Worm (Caenorhabditis elegans) whole organism, L2 larva: ENCODE results near the gene T24C12.4.
A peak's percentile ranks its signal among the peaks of the same experiment; 100 is the strongest.

Experiments
- C34F6.9 ChIP-seq: fragments of 150-350 bp; optimal IDR thresholded peaks from 2 replicates; lab custom pipeline; 2014; ENCODE audit warnings: missing biosample characterization, missing genetic modification characterization
- F13H6.1 ChIP-seq: sonication (generic microtip); optimal IDR thresholded peaks from 2 replicates; lab custom pipeline; 2016; ENCODE audit warnings: missing genetic modification characterization, missing compliant biosample characterization
- R02D3.7 ChIP-seq: fragments of 150-350 bp; optimal IDR thresholded peaks from 2 replicates; lab custom pipeline; 2014; ENCODE audit warnings: missing biosample characterization, missing genetic modification characterization
- ama-1 ChIP-seq: fragments of 150-350 bp; optimal IDR thresholded peaks from 2 replicates; lab custom pipeline; 2018; ENCODE audit warnings: inconsistent platforms
- blmp-1 ChIP-seq: sonication (generic microtip); optimal IDR thresholded peaks from 2 replicates; lab custom pipeline; 2017; ENCODE audit warnings: missing genetic modification characterization, mild to moderate bottlenecking, missing compliant biosample characterization, antibody characterized with exemption, moderate library complexity; ENCODE audit not compliant: insufficient read depth
- ceh-16 ChIP-seq: fragments of 150-350 bp; optimal IDR thresholded peaks from 2 replicates; lab custom pipeline; 2014; ENCODE audit warnings: missing biosample characterization, missing genetic modification characterization
- ceh-82 ChIP-seq: fragments of 150-350 bp; optimal IDR thresholded peaks from 2 replicates; lab custom pipeline; 2014; ENCODE audit warnings: missing biosample characterization, missing genetic modification characterization
- crh-2 ChIP-seq: sonication (generic microtip); optimal IDR thresholded peaks from 2 replicates; lab custom pipeline; 2017; ENCODE audit warnings: missing biosample characterization, missing genetic modification characterization
- fos-1 ChIP-seq: fragments of 150-350 bp; optimal IDR thresholded peaks from 2 replicates; lab custom pipeline; 2014; ENCODE audit warnings: missing biosample characterization, missing genetic modification characterization
- gmeb-1 ChIP-seq: fragments of 150-350 bp; optimal IDR thresholded peaks from 2 replicates; lab custom pipeline; 2014; ENCODE audit warnings: missing biosample characterization, missing genetic modification characterization
- lsy-2 ChIP-seq, 2 experiments: fragments of 150-350 bp in 1 of 2; sonication (generic microtip) in 1 of 2; optimal IDR thresholded peaks; 2 replicates each; lab custom pipeline; 2014 to 2017; ENCODE audit warnings: missing biosample characterization in 2 of 2, missing genetic modification characterization in 2 of 2
- mab-5 ChIP-seq: fragments of 150-350 bp; optimal IDR thresholded peaks from 2 replicates; lab custom pipeline; 2014; ENCODE audit warnings: missing biosample characterization, missing genetic modification characterization
- mbf-1 ChIP-seq: sonication (generic microtip); optimal IDR thresholded peaks from 2 replicates; lab custom pipeline; 2017; ENCODE audit warnings: missing biosample characterization, missing genetic modification characterization
- mdl-1 ChIP-seq, 2 experiments: fragments of 150-350 bp in 1 of 2; sonication (generic microtip) in 1 of 2; optimal IDR thresholded peaks; 2 replicates each; lab custom pipeline; 2017; ENCODE audit warnings: missing biosample characterization in 2 of 2, missing genetic modification characterization in 2 of 2
- nhr-10 ChIP-seq: sonication (generic microtip); optimal IDR thresholded peaks from 2 replicates; lab custom pipeline; 2017; ENCODE audit warnings: missing biosample characterization, missing genetic modification characterization
- nhr-11 ChIP-seq: fragments of 150-350 bp; optimal IDR thresholded peaks from 2 replicates; lab custom pipeline; 2014; ENCODE audit warnings: missing biosample characterization, missing genetic modification characterization
- nhr-12 ChIP-seq: fragments of 150-350 bp; optimal IDR thresholded peaks from 2 replicates; lab custom pipeline; 2014; ENCODE audit warnings: missing biosample characterization, missing genetic modification characterization
- nhr-129 ChIP-seq: fragments of 150-350 bp; optimal IDR thresholded peaks from 2 replicates; lab custom pipeline; 2014; ENCODE audit warnings: missing biosample characterization, missing genetic modification characterization
- nhr-23 ChIP-seq: fragments of 150-350 bp; optimal IDR thresholded peaks from 2 replicates; lab custom pipeline; 2014; ENCODE audit warnings: missing biosample characterization, missing genetic modification reagents, missing genetic modification characterization
- nhr-6 ChIP-seq: fragments of 150-350 bp; optimal IDR thresholded peaks from 2 replicates; lab custom pipeline; 2014; ENCODE audit warnings: missing biosample characterization, missing genetic modification characterization
- nhr-77 ChIP-seq: fragments of 150-350 bp; optimal IDR thresholded peaks from 2 replicates; lab custom pipeline; 2014; ENCODE audit warnings: missing biosample characterization, missing genetic modification characterization
- peb-1 ChIP-seq: fragments of 150-350 bp; optimal IDR thresholded peaks from 2 replicates; lab custom pipeline; 2014; ENCODE audit warnings: missing biosample characterization, missing genetic modification characterization
- sem-4 ChIP-seq: fragments of 150-350 bp; optimal IDR thresholded peaks from 2 replicates; lab custom pipeline; 2014; ENCODE audit warnings: missing biosample characterization, missing genetic modification reagents, missing genetic modification characterization
- skn-1 ChIP-seq: sonication (generic microtip); optimal IDR thresholded peaks from 2 replicates; lab custom pipeline; 2017; ENCODE audit warnings: missing biosample characterization, missing genetic modification characterization
- sma-9 ChIP-seq, 2 experiments: fragments of 150-350 bp in 1 of 2; sonication (generic microtip) in 1 of 2; optimal IDR thresholded peaks; 2 replicates each; lab custom pipeline; 2014 to 2016; ENCODE audit warnings: missing genetic modification characterization in 2 of 2, mild to moderate bottlenecking in 1 of 2, missing biosample characterization in 1 of 2, missing compliant biosample characterization in 1 of 2, missing genetic modification reagents in 1 of 2, moderate library complexity in 1 of 2
- unc-39 ChIP-seq: fragments of 150-350 bp; optimal IDR thresholded peaks from 2 replicates; lab custom pipeline; 2014; ENCODE audit warnings: missing biosample characterization, missing genetic modification characterization
- unc-55 ChIP-seq: fragments of 150-350 bp; sonication (generic microtip); optimal IDR thresholded peaks from 3 replicates; lab custom pipeline; 2014; ENCODE audit warnings: missing biosample characterization, missing genetic modification reagents, missing genetic modification characterization
- zag-1 ChIP-seq: fragments of 150-350 bp; optimal IDR thresholded peaks from 2 replicates; lab custom pipeline; 2014; ENCODE audit warnings: missing biosample characterization, missing genetic modification characterization
- ztf-1 ChIP-seq: fragments of 200-800 bp; sonication (Bioruptor generic); conservative IDR thresholded peaks from 2 replicates; pipeline ENCODE4 v1.3.6; 2022; ENCODE audit warnings: missing genetic modification characterization, missing compliant biosample characterization
- ztf-11 ChIP-seq: sonication (generic microtip); optimal IDR thresholded peaks from 2 replicates; lab custom pipeline; 2017; ENCODE audit warnings: missing biosample characterization, missing genetic modification characterization

The T24C12.4 gene

DNA sequence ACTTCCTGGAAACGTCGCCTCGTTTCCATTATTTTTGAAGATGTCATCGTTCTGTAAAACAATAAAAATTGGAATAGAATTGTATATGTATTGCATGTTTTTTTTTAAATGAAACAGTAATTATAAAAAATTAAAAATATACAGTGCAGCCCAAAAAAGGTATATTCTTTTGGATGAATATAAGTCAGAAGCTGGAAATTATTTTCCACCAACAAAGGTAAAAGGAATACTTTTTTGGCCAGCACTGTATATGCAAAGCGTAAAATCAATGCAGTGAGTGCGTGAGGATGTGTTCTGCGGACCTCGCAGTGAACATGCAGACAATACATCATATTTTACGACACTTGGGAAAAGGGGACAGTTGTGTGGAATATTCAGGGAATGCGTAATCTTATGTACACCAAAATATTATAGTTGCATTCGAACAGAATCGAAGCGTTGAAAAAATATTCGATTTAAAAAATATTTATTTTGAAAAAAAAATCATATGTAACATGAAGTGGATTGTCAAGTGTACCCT lies 28.4 kb downstream of the T24C12.4 start, which contains the start of gene F48B9.8:
F48B9.8 (minus strand) TSS at position 51 of the 520 bp plus-strand sequence.
- TF ChIP-seq skn-1 (no peak), F13H6.1 (peak; percentile 5), mab-5 (tag; lab: Kevin White, UChicago) (no peak), unc-55 (GFP tag; lab: Kevin White, UChicago) (peak; percentile 50), nhr-11 (tag; lab: Kevin White, UChicago) (no peak), ama-1 (lab: Kevin White, UChicago) (no peak), ceh-16 (tag; lab: Kevin White, UChicago) (no peak), lsy-2 (tag; optimal IDR thresholded peaks at IDR 0.05; lab: Kevin White, UChicago) (peak in 1 of 2 experiments; percentile 28), nhr-129 (tag; lab: Kevin White, UChicago) (peak; percentile 32), gmeb-1 (tag; lab: Kevin White, UChicago) (peak; percentile 12), C34F6.9 (peak; percentile 14)

- TF ChIP-seq sma-9 (GFP tag; optimal IDR thresholded peaks at IDR 0.05; lab: Kevin White, UChicago), result no peak
- no peak for TF ChIP-seq sma-9 (tag; optimal IDR thresholded peaks at IDR 0.05; lab: Kevin White, UChicago)
- no peak for TF ChIP-seq peb-1 (tag; lab: Kevin White, UChicago)
- TF ChIP-seq R02D3.7 (tag; lab: Kevin White, UChicago), result no peak
- no peak for TF ChIP-seq mdl-1 (tag; optimal IDR thresholded peaks at IDR 0.05; lab: Kevin White, UChicago)
- no peak for TF ChIP-seq nhr-23
- TF ChIP-seq mbf-1 (tag; lab: Kevin White, UChicago), result no peak
- no peak for TF ChIP-seq gmeb-1 (tag; lab: Kevin White, UChicago)
- TF ChIP-seq mab-5 (tag; lab: Kevin White, UChicago), result no peak
Measured at ce11 chrX:2164751-2165150, 40.1 kb downstream of the T24C12.4 start, which contains the start of gene F48B9.3. Gene F48B9.3 (plus strand): TSS chrX:2165051.

DNA sequence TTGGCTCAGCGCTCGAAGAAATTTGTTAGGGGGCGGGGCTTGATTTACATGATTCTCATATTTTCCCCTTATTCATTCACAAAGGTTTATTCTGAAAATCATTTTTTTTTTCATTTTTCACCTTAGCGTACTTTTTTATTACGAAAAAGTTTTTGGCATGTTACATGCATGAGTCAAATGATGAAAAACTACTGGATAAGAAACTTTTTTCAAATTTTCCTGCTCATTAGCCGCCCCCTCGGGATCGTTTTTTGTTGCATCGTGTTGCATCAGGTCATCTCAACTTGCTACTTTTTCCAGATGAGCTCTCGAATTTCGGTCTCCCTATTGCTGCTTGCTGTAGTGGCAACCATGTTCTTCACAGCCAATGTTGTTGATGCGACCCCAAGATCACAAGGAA lies 41.8 kb downstream of the T24C12.4 start, which contains the start of gene pdf-2:
pdf-2 (plus strand) TSS at position 301 of the 400 bp plus-strand sequence.
- TF ChIP-seq sem-4 (tag; lab: Kevin White, UChicago) (no peak), ztf-1 (no peak), ceh-82 (tag; lab: Kevin White, UChicago) (no peak), nhr-77 (tag; lab: Kevin White, UChicago) (no peak), crh-2 (no peak), nhr-10 (no peak), unc-39 (no peak), zag-1 (tag; lab: Kevin White, UChicago) (no peak), blmp-1 (no peak), nhr-12 (tag; lab: Kevin White, UChicago) (no peak), ztf-11 (tag; lab: Kevin White, UChicago) (no peak), nhr-6 (no peak), C34F6.9 (no peak)
- TF ChIP-seq, all 48 proteins: peak for 0

- peak; percentile 55 for TF ChIP-seq fos-1 (tag; lab: Kevin White, UChicago)
- peak; percentile 4 for TF ChIP-seq sma-9 (GFP tag; optimal IDR thresholded peaks at IDR 0.05; lab: Kevin White, UChicago)
- no peak for TF ChIP-seq sma-9 (tag; optimal IDR thresholded peaks at IDR 0.05; lab: Kevin White, UChicago)
- no peak for TF ChIP-seq mab-5 (tag; lab: Kevin White, UChicago)
Measured at ce11 chrX:2157855-2158254, 47.0 kb downstream of the T24C12.4 start.
